Worm (Caenorhabditis elegans) whole organism, early embryonic: ENCODE results near the gene C06A12.8.

Source experiments
- B0310.2 ChIP-seq: sonication (generic microtip); optimal IDR thresholded peaks from 2 replicates; lab custom pipeline; 2016; ENCODE audit warnings: mild to moderate bottlenecking, missing genetic modification characterization, missing compliant biosample characterization
- F13C5.2 ChIP-seq: sonication (generic microtip); optimal IDR thresholded peaks from 2 replicates; lab custom pipeline; 2017; ENCODE audit warnings: mild to moderate bottlenecking, missing genetic modification characterization, inconsistent platforms, missing compliant biosample characterization
- aly-1 ChIP-seq: sonication (generic microtip); optimal IDR thresholded peaks from 2 replicates; lab custom pipeline; 2016; ENCODE audit warnings: missing genetic modification characterization, missing compliant biosample characterization
- ama-1 ChIP-seq: fragments of 150-350 bp; optimal IDR thresholded peaks from 2 replicates; lab custom pipeline; 2014
- ceh-13 ChIP-seq: fragments of 200-800 bp; sonication (Bioruptor generic); optimal IDR thresholded peaks from 2 replicates; lab custom pipeline; 2018; ENCODE audit warnings: mild to moderate bottlenecking, missing genetic modification characterization, missing compliant biosample characterization
- ceh-36 ChIP-seq: sonication (generic microtip); optimal IDR thresholded peaks from 2 replicates; lab custom pipeline; 2016; ENCODE audit warnings: missing genetic modification characterization, inconsistent platforms, missing compliant biosample characterization
- ets-7 ChIP-seq: sonication (generic microtip); optimal IDR thresholded peaks from 2 replicates; lab custom pipeline; 2016; ENCODE audit warnings: missing genotype, missing genetic modification characterization, missing compliant biosample characterization
- flt-1 ChIP-seq: fragments of 200-800 bp; sonication (Bioruptor generic); IDR thresholded peaks from 2 replicates; pipeline ENCODE4 v1.3.6; 2022; ENCODE audit warnings: missing genetic modification characterization, missing compliant biosample characterization
- hmbx-1 ChIP-seq: sonication (generic microtip); optimal IDR thresholded peaks from 2 replicates; lab custom pipeline; 2016; ENCODE audit warnings: mild to moderate bottlenecking, missing genetic modification characterization, missing compliant biosample characterization
- hmg-4 ChIP-seq: fragments of 200-800 bp; sonication (Bioruptor generic); optimal IDR thresholded peaks from 2 replicates; lab custom pipeline; 2018; ENCODE audit warnings: mild to moderate bottlenecking, missing genetic modification characterization, missing compliant biosample characterization
- hnd-1 ChIP-seq: sonication (generic microtip); optimal IDR thresholded peaks from 2 replicates; lab custom pipeline; 2016; ENCODE audit warnings: missing genetic modification characterization, missing compliant biosample characterization
- pes-1 ChIP-seq: fragments of 200-800 bp; sonication (Bioruptor generic); IDR thresholded peaks from 2 replicates; pipeline ENCODE4 v1.3.6; 2022; ENCODE audit warnings: missing genetic modification reagents, missing genetic modification characterization, missing compliant biosample characterization
- scrt-1 ChIP-seq: fragments of 200-800 bp; sonication (Bioruptor generic); IDR thresholded peaks from 2 replicates; pipeline ENCODE4 v1.3.6; 2022; ENCODE audit warnings: missing genetic modification characterization, missing compliant biosample characterization
- sea-1 ChIP-seq: fragments of 200-800 bp; sonication (Bioruptor generic); conservative IDR thresholded peaks from 2 replicates; pipeline ENCODE4 v1.3.6; 2022; ENCODE audit warnings: missing genetic modification characterization, missing compliant biosample characterization
- tbx-11 ChIP-seq: fragments of 200-800 bp; sonication (Bioruptor generic); IDR thresholded peaks from 2 replicates; pipeline ENCODE4 v1.3.6; 2022; ENCODE audit warnings: missing genetic modification characterization, missing compliant biosample characterization
- tbx-37 ChIP-seq: fragments of 200-800 bp; sonication (Bioruptor generic); conservative IDR thresholded peaks from 2 replicates; pipeline ENCODE4 v1.3.6; 2022; ENCODE audit warnings: missing genetic modification reagents, missing genetic modification characterization, missing compliant biosample characterization
- tra-4 ChIP-seq: sonication (generic microtip); optimal IDR thresholded peaks from 2 replicates; lab custom pipeline; 2017; ENCODE audit warnings: missing genetic modification characterization, missing compliant biosample characterization

The C06A12.8 gene

ce11 chrIV:17448319-17448718, 11.2 kb downstream of the C06A12.8 start:
- no peak for TF ChIP-seq ceh-13 (GFP tag; lab: Kevin White, UChicago)
- no peak for TF ChIP-seq hnd-1 (tag; lab: Kevin White, UChicago)
- TF ChIP-seq ets-7 (tag; lab: Kevin White, UChicago), result no peak
- TF ChIP-seq aly-1 (tag; lab: Kevin White, UChicago), result no peak
- TF ChIP-seq tra-4 (tag; lab: Kevin White, UChicago), result no peak
- TF ChIP-seq pes-1, result no peak
- no peak for TF ChIP-seq tbx-37 (GFP tag; lab: Robert Waterston, UW)
- TF ChIP-seq scrt-1, result no peak
- no peak for TF ChIP-seq hmg-4 (GFP tag; lab: Kevin White, UChicago)
- no peak for TF ChIP-seq F13C5.2 (tag; lab: Kevin White, UChicago)
- TF ChIP-seq tbx-11 (GFP tag; lab: Robert Waterston, UW), result no peak
- TF ChIP-seq sea-1, result no peak
- no peak for TF ChIP-seq ceh-36 (tag; lab: Kevin White, UChicago)
- no peak for TF ChIP-seq hmbx-1 (tag; lab: Kevin White, UChicago)

- TF ChIP-seq flt-1 (no peak), scrt-1 (no peak), sea-1 (no peak), B0310.2 (no peak), pes-1 (no peak), aly-1 (tag; lab: Kevin White, UChicago) (no peak), ceh-36 (tag; lab: Kevin White, UChicago) (no peak), tbx-11 (GFP tag; lab: Robert Waterston, UW) (no peak), hmg-4 (GFP tag; lab: Kevin White, UChicago) (no peak), hmbx-1 (tag; lab: Kevin White, UChicago) (no peak), hnd-1 (tag; lab: Kevin White, UChicago) (no peak), F13C5.2 (tag; lab: Kevin White, UChicago) (no peak), tra-4 (tag; lab: Kevin White, UChicago) (no peak), tbx-37 (GFP tag; lab: Robert Waterston, UW) (no peak), ets-7 (tag; lab: Kevin White, UChicago) (no peak), ceh-13 (GFP tag; lab: Kevin White, UChicago) (no peak), ama-1 (lab: Kevin White, UChicago) (no peak)
Measured at ce11 chrIV:17450443-17450842, 13.3 kb downstream of the C06A12.8 start, which contains the start of gene F11E6.8. TSS of gene F11E6.8 (minus strand) at chrIV:17450543.

ce11 chrIV:17453200-17453599, 16.1 kb downstream of the C06A12.8 start:
- TF ChIP-seq aly-1 (tag; lab: Kevin White, UChicago), result no peak
- no peak for TF ChIP-seq scrt-1
- TF ChIP-seq tra-4 (tag; lab: Kevin White, UChicago), result no peak
- TF ChIP-seq tbx-37 (GFP tag; lab: Robert Waterston, UW), result no peak
- TF ChIP-seq ceh-13 (GFP tag; lab: Kevin White, UChicago), result no peak
- TF ChIP-seq flt-1, result no peak
- TF ChIP-seq pes-1, result no peak
- no peak for TF ChIP-seq hnd-1 (tag; lab: Kevin White, UChicago)

- TF ChIP-seq tra-4 (tag; lab: Kevin White, UChicago), result no peak
- no peak for TF ChIP-seq ceh-36 (tag; lab: Kevin White, UChicago)
- TF ChIP-seq sea-1, result no peak
- TF ChIP-seq hnd-1 (tag; lab: Kevin White, UChicago), result no peak
- TF ChIP-seq tbx-37 (GFP tag; lab: Robert Waterston, UW), result no peak
- no peak for TF ChIP-seq aly-1 (tag; lab: Kevin White, UChicago)
- no peak for TF ChIP-seq F13C5.2 (tag; lab: Kevin White, UChicago)
- no peak for TF ChIP-seq scrt-1
Measured at ce11 chrIV:17453996-17454395, 16.9 kb downstream of the C06A12.8 start.

- no peak for TF ChIP-seq ama-1 (lab: Kevin White, UChicago)
- no peak for TF ChIP-seq flt-1
- no peak for TF ChIP-seq hnd-1 (tag; lab: Kevin White, UChicago)
- no peak for TF ChIP-seq ets-7 (tag; lab: Kevin White, UChicago)
- no peak for TF ChIP-seq hmg-4 (GFP tag; lab: Kevin White, UChicago)
- TF ChIP-seq pes-1, result no peak
- TF ChIP-seq B0310.2, result no peak
- TF ChIP-seq tbx-37 (GFP tag; lab: Robert Waterston, UW), result no peak
- no peak for TF ChIP-seq hmbx-1 (tag; lab: Kevin White, UChicago)
- TF ChIP-seq aly-1 (tag; lab: Kevin White, UChicago), result no peak
- no peak for TF ChIP-seq ceh-36 (tag; lab: Kevin White, UChicago)
Measured at ce11 chrIV:17461222-17461707, 24.1 kb downstream of the C06A12.8 start, which contains the start of gene rif-1.1. TSS of gene rif-1.1 (minus strand) at chrIV:17461272.

ce11 chrIV:17463108-17463608, 26.0 kb downstream of the C06A12.8 start, which contains the start of gene F11E6.10:
TSS of gene F11E6.10 (minus strand) at chrIV:17463158.
- TF ChIP-seq F13C5.2 (tag; lab: Kevin White, UChicago) (no peak), hmg-4 (GFP tag; lab: Kevin White, UChicago) (no peak), hnd-1 (tag; lab: Kevin White, UChicago) (no peak), sea-1 (no peak), tbx-11 (GFP tag; lab: Robert Waterston, UW) (no peak), scrt-1 (no peak), flt-1 (no peak), hmbx-1 (tag; lab: Kevin White, UChicago) (no peak), pes-1 (no peak), tbx-37 (GFP tag; lab: Robert Waterston, UW) (no peak), B0310.2 (no peak), ceh-36 (tag; lab: Kevin White, UChicago) (no peak), ceh-13 (GFP tag; lab: Kevin White, UChicago) (no peak), ama-1 (lab: Kevin White, UChicago) (no peak), ets-7 (tag; lab: Kevin White, UChicago) (no peak), tra-4 (tag; lab: Kevin White, UChicago) (no peak), aly-1 (tag; lab: Kevin White, UChicago) (no peak)

ce11 chrIV:17465886-17466285, 28.7 kb downstream of the C06A12.8 start, which contains the start of gene F11E6.6:
TSS of gene F11E6.6 (minus strand) at chrIV:17465986.
- TF ChIP-seq pes-1 (no peak), scrt-1 (no peak), ceh-13 (GFP tag; lab: Kevin White, UChicago) (no peak), ceh-36 (tag; lab: Kevin White, UChicago) (no peak), F13C5.2 (tag; lab: Kevin White, UChicago) (no peak), tbx-37 (GFP tag; lab: Robert Waterston, UW) (no peak), sea-1 (no peak), hmbx-1 (tag; lab: Kevin White, UChicago) (no peak), ets-7 (tag; lab: Kevin White, UChicago) (no peak), hnd-1 (tag; lab: Kevin White, UChicago) (no peak), tra-4 (tag; lab: Kevin White, UChicago) (no peak), flt-1 (no peak), hmg-4 (GFP tag; lab: Kevin White, UChicago) (no peak), ama-1 (lab: Kevin White, UChicago) (no peak), aly-1 (tag; lab: Kevin White, UChicago) (no peak)
